Worm (Caenorhabditis elegans) whole organism, L3 larva: ENCODE results near the gene srh-222.

Experiments
- R02D3.7 ChIP-seq: fragments of 150-350 bp; optimal IDR thresholded peaks from 2 replicates; lab custom pipeline; 2014; ENCODE audit warnings: missing biosample characterization, missing genetic modification characterization
- ama-1 ChIP-seq: fragments of 150-350 bp; optimal IDR thresholded peaks from 2 replicates; lab custom pipeline; 2018
- ceh-16 ChIP-seq: sonication (generic microtip); optimal IDR thresholded peaks from 2 replicates; lab custom pipeline; 2017; ENCODE audit warnings: missing biosample characterization, missing genetic modification characterization
- ceh-82 ChIP-seq: fragments of 150-350 bp; optimal IDR thresholded peaks from 2 replicates; lab custom pipeline; 2014; ENCODE audit warnings: missing biosample characterization, missing genetic modification characterization
- ceh-9 ChIP-seq: sonication (generic microtip); optimal IDR thresholded peaks from 2 replicates; lab custom pipeline; 2018; ENCODE audit warnings: missing biosample characterization, missing genetic modification characterization
- egl-27 ChIP-seq: sonication (generic microtip); optimal IDR thresholded peaks from 4 replicates; lab custom pipeline; 2017; ENCODE audit warnings: missing biosample characterization, missing genetic modification reagents, missing genetic modification characterization
- egl-5 ChIP-seq: fragments of 150-350 bp; optimal IDR thresholded peaks from 2 replicates; lab custom pipeline; 2017; ENCODE audit warnings: missing biosample characterization, missing genetic modification reagents, missing genetic modification characterization, inconsistent platforms
- elt-1 ChIP-seq: fragments of 150-350 bp; optimal IDR thresholded peaks from 2 replicates; lab custom pipeline; 2014; ENCODE audit warnings: missing biosample characterization, missing genetic modification characterization
- elt-2 ChIP-seq: sonication (generic microtip); optimal IDR thresholded peaks from 2 replicates; lab custom pipeline; 2016; ENCODE audit warnings: missing genetic modification reagents, mild to moderate bottlenecking, missing genetic modification characterization, missing compliant biosample characterization
- elt-3 ChIP-seq, 3 experiments: fragments of 150-350 bp in 1 of 3; sonication (generic microtip) in 2 of 3; optimal IDR thresholded peaks; 2 replicates in 2 of 3; 4 replicates in 1 of 3; lab custom pipeline; 2014 to 2017; ENCODE audit warnings: missing biosample characterization in 3 of 3, missing genetic modification characterization in 3 of 3
- eor-1 ChIP-seq, 2 experiments: fragments of 150-350 bp; optimal IDR thresholded peaks; 2 replicates each; lab custom pipeline; 2014 to 2018; ENCODE audit warnings: missing biosample characterization in 2 of 2, missing genetic modification characterization in 2 of 2
- fkh-2 ChIP-seq: fragments of 150-350 bp; optimal IDR thresholded peaks from 2 replicates; lab custom pipeline; 2014; ENCODE audit warnings: missing biosample characterization, missing genetic modification reagents, missing genetic modification characterization
- fos-1 ChIP-seq: fragments of 150-350 bp; optimal IDR thresholded peaks from 2 replicates; lab custom pipeline; 2014; ENCODE audit warnings: missing biosample characterization, missing genetic modification characterization
- hmg-11 ChIP-seq: sonication (generic microtip); optimal IDR thresholded peaks from 2 replicates; lab custom pipeline; 2016; ENCODE audit warnings: missing genetic modification characterization, missing compliant biosample characterization
- jun-1 ChIP-seq: fragments of 150-350 bp; optimal IDR thresholded peaks from 2 replicates; lab custom pipeline; 2014; ENCODE audit warnings: missing biosample characterization, missing genetic modification reagents, missing genetic modification characterization
- lin-15B ChIP-seq: fragments of 150-350 bp; optimal IDR thresholded peaks from 2 replicates; lab custom pipeline; 2014; ENCODE audit warnings: missing biosample characterization, missing genetic modification characterization
- lin-39 ChIP-seq: fragments of 150-350 bp; optimal IDR thresholded peaks from 2 replicates; lab custom pipeline; 2018; ENCODE audit warnings: missing biosample characterization, missing genetic modification reagents, missing genetic modification characterization
- lsy-12 ChIP-seq: sonication (generic microtip); optimal IDR thresholded peaks from 2 replicates; lab custom pipeline; 2016; ENCODE audit warnings: mild to moderate bottlenecking, missing genetic modification characterization, missing compliant biosample characterization
- mdl-1 ChIP-seq: fragments of 150-350 bp; optimal IDR thresholded peaks from 2 replicates; lab custom pipeline; 2014; ENCODE audit warnings: missing biosample characterization, missing genetic modification characterization
- nfya-1 ChIP-seq: sonication (generic microtip); optimal IDR thresholded peaks from 2 replicates; lab custom pipeline; 2017; ENCODE audit warnings: missing genetic modification characterization, mild to moderate bottlenecking, missing compliant biosample characterization, antibody characterized with exemption, moderate library complexity; ENCODE audit not compliant: insufficient read depth
- nhr-11 ChIP-seq: fragments of 150-350 bp; optimal IDR thresholded peaks from 2 replicates; lab custom pipeline; 2014; ENCODE audit warnings: missing biosample characterization, missing genetic modification characterization
- nhr-23 ChIP-seq: fragments of 150-350 bp; optimal IDR thresholded peaks from 2 replicates; lab custom pipeline; 2014; ENCODE audit warnings: missing biosample characterization, missing genetic modification reagents, missing genetic modification characterization
- nhr-25 ChIP-seq: sonication (generic microtip); optimal IDR thresholded peaks from 2 replicates; lab custom pipeline; 2017; ENCODE audit warnings: missing biosample characterization, missing genetic modification characterization
- nhr-28 ChIP-seq: fragments of 150-350 bp; optimal IDR thresholded peaks from 2 replicates; lab custom pipeline; 2014; ENCODE audit warnings: missing biosample characterization, missing genetic modification characterization
- nhr-43 ChIP-seq: sonication (generic microtip); optimal IDR thresholded peaks from 2 replicates; lab custom pipeline; 2016; ENCODE audit warnings: mild to moderate bottlenecking, missing genetic modification characterization, missing compliant biosample characterization; ENCODE audit not compliant: poor library complexity, severe bottlenecking
- nhr-67 ChIP-seq: fragments of 150-350 bp; optimal IDR thresholded peaks from 2 replicates; lab custom pipeline; 2014; ENCODE audit warnings: missing biosample characterization, missing genetic modification characterization
- nhr-76 ChIP-seq: fragments of 150-350 bp; sonication (generic microtip); optimal IDR thresholded peaks from 5 replicates; lab custom pipeline; 2014; ENCODE audit warnings: missing biosample characterization, missing genetic modification characterization
- pha-4 ChIP-seq: fragments of 150-350 bp; optimal IDR thresholded peaks from 2 replicates; lab custom pipeline; 2014; ENCODE audit warnings: missing biosample characterization, missing genetic modification reagents, missing genetic modification characterization
- pqm-1 ChIP-seq: fragments of 150-350 bp; optimal IDR thresholded peaks from 2 replicates; lab custom pipeline; 2017; ENCODE audit warnings: missing biosample characterization, missing genetic modification characterization, inconsistent platforms
- sea-2 ChIP-seq: fragments of 150-350 bp; sonication (generic microtip); optimal IDR thresholded peaks from 4 replicates; lab custom pipeline; 2014; ENCODE audit warnings: missing biosample characterization, missing genetic modification reagents, missing genetic modification characterization
- skn-1 ChIP-seq: fragments of 150-350 bp; optimal IDR thresholded peaks from 2 replicates; lab custom pipeline; 2014; ENCODE audit warnings: missing biosample characterization, missing genetic modification characterization
- snpc-4 ChIP-seq: fragments of 150-350 bp; optimal IDR thresholded peaks from 2 replicates; lab custom pipeline; 2014; ENCODE audit warnings: missing biosample characterization, missing genetic modification characterization
- tbx-2 ChIP-seq: sonication (generic microtip); optimal IDR thresholded peaks from 2 replicates; lab custom pipeline; 2016; ENCODE audit warnings: mild to moderate bottlenecking, missing genetic modification characterization, missing compliant biosample characterization
- unc-39 ChIP-seq: sonication (generic microtip); optimal IDR thresholded peaks from 4 replicates; lab custom pipeline; 2017; ENCODE audit warnings: missing biosample characterization, missing genetic modification characterization
- ztf-11 ChIP-seq: fragments of 150-350 bp; optimal IDR thresholded peaks from 2 replicates; lab custom pipeline; 2014; ENCODE audit warnings: missing biosample characterization, missing genetic modification characterization

srh-222 gene

ce11 chrIV:4027106-4027888, 47.7 kb downstream of the srh-222 start:
- TF ChIP-seq elt-2 (peak; percentile 68), fkh-2 (tag; lab: Kevin White, UChicago) (no peak), pqm-1 (peak; percentile 4), jun-1 (peak; percentile 34)
- TF ChIP-seq, all 47 proteins: peak for 3

DNA sequence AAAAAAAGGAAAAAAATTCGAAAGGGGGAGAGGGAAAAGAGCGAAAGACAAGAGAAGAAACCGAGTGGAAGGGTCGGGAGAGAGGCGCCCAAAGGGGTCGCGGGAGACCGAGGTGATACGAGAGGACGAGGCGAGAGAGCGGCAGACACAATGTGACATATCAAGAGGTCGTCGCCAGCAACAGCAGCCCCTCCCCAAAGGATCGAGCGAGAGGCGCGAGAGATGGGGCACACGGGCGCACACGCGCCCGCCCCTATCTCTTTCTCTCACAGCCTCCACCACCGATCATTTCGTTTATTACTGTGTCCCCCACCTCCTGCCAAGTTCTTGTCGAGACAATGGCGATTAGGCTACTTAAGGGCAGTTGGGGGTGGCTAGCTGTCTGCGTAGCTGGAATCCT, 48.6 kb downstream of the srh-222 start:
- TF ChIP-seq sea-2 (GFP tag; lab: Kevin White, UChicago) (no peak), ceh-82 (no peak), jun-1 (peak; percentile 54), ceh-16 (no peak), nfya-1 (tag; lab: Kevin White, UChicago) (peak; percentile 54), hmg-11 (peak; percentile 47), snpc-4 (tag; lab: Kevin White, UChicago) (peak; percentile 62), ama-1 (lab: Kevin White, UChicago) (peak; percentile 26), nhr-43 (tag; lab: Kevin White, UChicago) (peak; percentile 41), nhr-28 (tag; lab: Kevin White, UChicago) (no peak), ceh-9 (tag; lab: Kevin White, UChicago) (no peak), egl-27 (peak; percentile 59), elt-3 (tag; optimal IDR thresholded peaks at IDR 0.05; lab: Kevin White, UChicago) (no peak), fos-1 (no peak), mdl-1 (peak; percentile 40), nhr-23 (tag; lab: Kevin White, UChicago) (peak; percentile 55), tbx-2 (tag; lab: Kevin White, UChicago) (peak; percentile 26), nhr-25 (tag; lab: Kevin White, UChicago) (peak; percentile 89), pqm-1 (peak; percentile 22), elt-2 (peak; percentile 84), ztf-11 (no peak), skn-1 (tag; lab: Kevin White, UChicago) (peak; percentile 78), lin-15B (peak; percentile 3), pha-4 (tag; lab: Kevin White, UChicago) (peak; percentile 77), egl-5 (tag; lab: Kevin White, UChicago) (no peak), nhr-11 (tag; lab: Kevin White, UChicago) (no peak), lin-39 (tag; lab: Kevin White, UChicago) (peak; percentile 91), elt-1 (peak; percentile 17), nhr-67 (tag; lab: Kevin White, UChicago) (no peak), unc-39 (tag; lab: Kevin White, UChicago) (no peak), nhr-76 (tag; lab: Kevin White, UChicago) (no peak)
- TF ChIP-seq, all 47 proteins: peak for 18

DNA sequence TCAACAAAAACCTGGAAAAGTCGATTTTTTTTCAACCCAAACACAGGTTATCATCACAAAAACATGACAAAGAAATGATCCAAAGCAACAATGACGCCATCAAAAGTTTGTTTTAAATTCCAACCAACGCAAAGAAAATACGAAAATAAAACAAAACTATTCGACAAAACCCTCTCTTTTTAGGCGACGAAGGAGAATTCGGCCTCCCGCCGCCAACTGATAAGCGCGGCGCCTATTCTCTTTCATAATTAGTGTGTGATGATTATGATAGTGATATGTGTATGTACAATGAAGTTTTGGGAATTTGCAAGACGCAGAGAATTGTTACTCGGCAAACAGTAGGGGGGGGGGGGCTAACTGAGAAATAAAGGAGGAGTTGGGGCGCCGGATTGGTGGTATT, 49.7 kb downstream of the srh-222 start:
- no peak for TF ChIP-seq hmg-11
- TF ChIP-seq ama-1 (lab: Kevin White, UChicago) = peak; percentile 60
- no peak for TF ChIP-seq ceh-16
- no peak for TF ChIP-seq mdl-1
- TF ChIP-seq elt-2 = peak; percentile 75
- TF ChIP-seq eor-1 (tag; optimal IDR thresholded peaks at IDR 0.05; lab: Kevin White, UChicago) = no peak
- TF ChIP-seq nhr-25 (tag; lab: Kevin White, UChicago) = peak; percentile 33
- TF ChIP-seq fkh-2 (tag; lab: Kevin White, UChicago) = no peak
- TF ChIP-seq lsy-12 (tag; lab: Kevin White, UChicago) = no peak
- TF ChIP-seq R02D3.7 (tag; lab: Kevin White, UChicago) = no peak
- peak; percentile 41 for TF ChIP-seq pqm-1
- TF ChIP-seq lin-39 (tag; lab: Kevin White, UChicago) = no peak
- peak; percentile 15 for TF ChIP-seq jun-1
- no peak for TF ChIP-seq nhr-11 (tag; lab: Kevin White, UChicago)
